Fruit fly (Drosophila melanogaster): ENCODE results near the gene CG11885.

Gene CG11885

DNA sequence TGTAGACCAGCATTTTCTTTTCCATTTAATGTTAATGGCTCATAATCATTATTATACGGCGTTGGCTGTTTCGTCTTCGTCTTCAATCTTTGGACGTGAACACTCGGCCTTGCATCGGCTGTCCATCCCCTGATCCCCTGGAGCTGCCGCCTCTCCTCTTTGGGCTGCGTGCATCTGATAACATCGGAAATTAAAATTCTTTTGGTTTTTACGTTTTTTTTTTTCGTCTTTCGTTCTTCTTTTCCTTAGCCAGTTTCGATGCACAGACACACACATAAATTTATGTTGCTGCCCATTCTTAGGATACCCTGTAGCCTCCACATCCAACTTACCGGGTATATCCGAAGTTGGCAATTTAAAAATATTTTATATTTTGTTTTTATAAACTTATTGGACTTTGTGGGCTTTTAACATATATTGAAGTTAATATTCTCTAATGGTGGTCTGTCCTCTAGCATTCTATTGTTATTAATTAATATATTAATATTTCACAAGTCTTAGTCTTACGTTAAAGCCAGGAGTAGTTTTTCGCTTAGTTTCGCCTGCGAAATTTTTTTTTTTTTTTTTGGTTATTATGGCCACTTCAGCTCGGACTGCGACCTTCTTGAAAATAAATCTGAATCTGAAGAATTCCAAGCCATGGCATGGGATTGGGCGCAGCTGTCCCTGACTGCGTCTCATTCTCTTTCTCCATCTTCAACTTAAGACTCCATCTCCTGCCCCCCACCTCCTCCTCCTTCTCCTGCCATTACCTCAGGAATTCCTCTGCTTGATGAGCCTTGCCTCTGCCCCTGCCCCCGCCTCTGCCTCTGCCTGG is 19.6 kb upstream of the CG11885 start (continued):
- no peak for TF ChIP-seq scrt (GFP tag; optimal IDR thresholded peaks at IDR 0.05)
- peak; percentile 74 for TF ChIP-seq CG12391 (tag; optimal IDR thresholded peaks at IDR 0.05)
- no peak for TF ChIP-seq hth (optimal IDR thresholded peaks at IDR 0.05)
- TF ChIP-seq Six4 (GFP tag; optimal IDR thresholded peaks at IDR 0.05) = peak; percentile 32
- no peak for TF ChIP-seq CG10274 (GFP tag; optimal IDR thresholded peaks at IDR 0.05)
- no peak for TF ChIP-seq CG14014 (GFP tag; IDR thresholded peaks at IDR 0.05)
- peak; percentile 70 for TF ChIP-seq CG4404 (GFP tag; IDR thresholded peaks at IDR 0.05)
- TF ChIP-seq Sox100B (GFP tag; optimal IDR thresholded peaks at IDR 0.05) = peak; percentile 52
- TF ChIP-seq CG7786 (GFP tag; optimal IDR thresholded peaks at IDR 0.05) = no peak
- TF ChIP-seq CG5180 (GFP tag; optimal IDR thresholded peaks at IDR 0.05) = no peak
- TF ChIP-seq eyg (GFP tag; optimal IDR thresholded peaks at IDR 0.05) = no peak
- no peak for TF ChIP-seq HHEX (GFP tag; optimal IDR thresholded peaks at IDR 0.05)
- TF ChIP-seq Neu2 (GFP tag; optimal IDR thresholded peaks at IDR 0.05; ENCODE audit: borderline replicate concordance) = no peak
- TF ChIP-seq CG10462 (GFP tag; optimal IDR thresholded peaks at IDR 0.05) = no peak
- TF ChIP-seq sim (GFP tag; IDR thresholded peaks at IDR 0.05) = no peak
- peak; percentile 8 for TF ChIP-seq CG8290 (GFP tag; optimal IDR thresholded peaks at IDR 0.05)
- no peak for TF ChIP-seq CG8290 (tag; optimal IDR thresholded peaks at IDR 0.05)
- no peak for TF ChIP-seq Sry-β (GFP tag; optimal IDR thresholded peaks at IDR 0.05)
- TF ChIP-seq CG4820 (GFP tag; optimal IDR thresholded peaks at IDR 0.05) = peak; percentile 1
- TF ChIP-seq p53 (GFP tag; optimal IDR thresholded peaks at IDR 0.05) = no peak
- TF ChIP-seq CG4854 (GFP tag; optimal IDR thresholded peaks at IDR 0.05) = no peak
- TF ChIP-seq CG13287 (GFP tag; IDR thresholded peaks at IDR 0.05; ENCODE audit: partially characterized antibody) = no peak
- TF ChIP-seq CG17802 (tag; optimal IDR thresholded peaks at IDR 0.05) = no peak
- TF ChIP-seq CG9609 (GFP tag; optimal IDR thresholded peaks at IDR 0.05) = no peak
- TF ChIP-seq Mes4 (GFP tag; optimal IDR thresholded peaks at IDR 0.05) = no peak
- TF ChIP-seq Hmx (GFP tag; optimal IDR thresholded peaks at IDR 0.05) = no peak
- no peak for TF ChIP-seq CG34376 (GFP tag; optimal IDR thresholded peaks at IDR 0.05)
- no peak for TF ChIP-seq MESR4 (GFP tag; optimal IDR thresholded peaks at IDR 0.05)
- TF ChIP-seq Dip2 (GFP tag; IDR thresholded peaks at IDR 0.05) = no peak
- TF ChIP-seq Adf1 (GFP tag; IDR thresholded peaks at IDR 0.05) = no peak
- TF ChIP-seq hbn (GFP tag; IDR thresholded peaks at IDR 0.05; ENCODE audit: partially characterized antibody) = no peak
- TF ChIP-seq wdn (GFP tag; IDR thresholded peaks at IDR 0.05) = no peak
- no peak for TF ChIP-seq CG6765 (GFP tag; optimal IDR thresholded peaks at IDR 0.05)
- TF ChIP-seq zen (tag; optimal IDR thresholded peaks at IDR 0.05) = peak; percentile 41
- no peak for TF ChIP-seq CG17385 (GFP tag; optimal IDR thresholded peaks at IDR 0.05)
- TF ChIP-seq croc (GFP tag; conservative IDR thresholded peaks at IDR 0.05) = peak; percentile 66
- TF ChIP-seq maf-S (GFP tag; optimal IDR thresholded peaks at IDR 0.05) = no peak
- no peak for TF ChIP-seq abd-A (tag; optimal IDR thresholded peaks at IDR 0.05)
- TF ChIP-seq CG9932 (GFP tag; IDR thresholded peaks at IDR 0.05) = no peak
- TF ChIP-seq ssp (GFP tag; IDR thresholded peaks at IDR 0.05) = no peak
- no peak for TF ChIP-seq jumu (GFP tag; optimal IDR thresholded peaks at IDR 0.05)
- TF ChIP-seq CG12769 (tag; optimal IDR thresholded peaks at IDR 0.05) = no peak
- TF ChIP-seq Rfx (GFP tag; IDR thresholded peaks at IDR 0.05) = no peak
- TF ChIP-seq CG5245 (GFP tag; optimal IDR thresholded peaks at IDR 0.05) = peak; percentile 3
- no peak for TF ChIP-seq CG3163 (GFP tag; optimal IDR thresholded peaks at IDR 0.05)
- no peak for TF ChIP-seq btn (GFP tag; optimal IDR thresholded peaks at IDR 0.05)
- no peak for TF ChIP-seq CG9817 (tag; optimal IDR thresholded peaks at IDR 0.05)
- no peak for TF ChIP-seq CG7987 (GFP tag; optimal IDR thresholded peaks at IDR 0.05)
- peak; percentile 55 for TF ChIP-seq CoRest (tag; optimal IDR thresholded peaks at IDR 0.05)
- TF ChIP-seq CG11723 (GFP tag; optimal IDR thresholded peaks at IDR 0.05) = no peak
- TF ChIP-seq sima (GFP tag; optimal IDR thresholded peaks at IDR 0.05) = no peak

All from whole organism, embryonic.